Worm (Caenorhabditis elegans) whole organism, young adult: ENCODE results near the gene W03F8.6.

ENCODE experiments used
- cebp-1 ChIP-seq, 2 experiments: fragments of 200-800 bp in 1 of 2; sonication (Bioruptor generic) in 1 of 2; sonication (generic microtip) in 1 of 2; IDR thresholded peaks in 1 of 2; optimal IDR thresholded peaks in 1 of 2; 2 replicates each; pipeline versions ENCODE4 v1.3.6 to Lab custom; 2017 to 2022; ENCODE audit warnings: missing compliant biosample characterization in 2 of 2, missing genetic modification characterization in 2 of 2, mild to moderate bottlenecking in 1 of 2, missing genetic modification reagents in 1 of 2, moderate library complexity in 1 of 2
- nhr-120 ChIP-seq: fragments of 200-800 bp; sonication (Bioruptor generic); IDR thresholded peaks from 2 replicates; pipeline ENCODE4 v1.3.6; 2022; ENCODE audit warnings: missing genetic modification characterization, missing compliant biosample characterization
- snpc-4 ChIP-seq, 5 experiments: fragments of 150-350 bp in 1 of 5; sonication (generic microtip) in 4 of 5; optimal IDR thresholded peaks; 2 replicates each; lab custom pipeline; 2014 to 2018; ENCODE audit warnings: missing genetic modification characterization in 5 of 5, missing biosample characterization in 3 of 5, antibody characterized with exemption in 2 of 5, mild to moderate bottlenecking in 2 of 5, missing compliant biosample characterization in 2 of 5, missing genotype in 2 of 5, moderate library complexity in 2 of 5, missing genetic modification reagents in 1 of 5

DNA sequence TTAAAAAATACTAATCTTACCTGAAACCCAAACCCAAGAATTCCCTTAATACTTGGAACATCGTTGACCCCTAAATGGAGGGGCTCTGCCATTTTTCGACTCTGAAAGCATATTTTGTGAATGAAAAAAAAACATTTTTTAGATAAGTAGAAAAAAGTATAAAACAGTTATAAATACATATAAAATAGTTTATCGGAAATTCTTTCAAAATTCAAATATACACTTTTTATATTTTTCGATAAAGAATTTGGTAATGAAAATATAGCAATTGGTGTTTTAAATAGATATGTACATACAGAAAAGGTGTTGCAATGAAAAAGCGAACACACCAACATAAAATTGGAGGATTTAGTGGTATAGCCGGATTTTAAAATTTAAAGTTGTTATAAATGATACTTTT lies 28.7 kb upstream of the W03F8.6 start, which contains the start of gene Y59E9AL.4:
- TF ChIP-seq nhr-120 (GFP tag; lab: Robert Waterston, UW) = no peak
- TF ChIP-seq cebp-1 (GFP tag; IDR thresholded peaks at IDR 0.05; lab: Robert Waterston, UW) = no peak
- no peak for TF ChIP-seq cebp-1 (tag; optimal IDR thresholded peaks at IDR 0.05; lab: Kevin White, UChicago)
- TF ChIP-seq snpc-4 (GFP tag; optimal IDR thresholded peaks at IDR 0.05; lab: Kevin White, UChicago) = no peak
- TF ChIP-seq snpc-4 (tag; optimal IDR thresholded peaks at IDR 0.05; lab: Kevin White, UChicago) = no peak
